Fruit fly (Drosophila melanogaster): ENCODE results near the gene Wdr82.

Wdr82 gene

dm6 chr2L:8365701-8366643, 8.3 kb upstream of the Wdr82 start, which contains the start of gene Pp2A-29B:
Gene Pp2A-29B (plus strand): TSS chr2L:8366038.
- TF ChIP-seq psq (optimal IDR thresholded peaks at IDR 0.05) (no peak), Myc (optimal IDR thresholded peaks at IDR 0.05) (no peak), h (optimal IDR thresholded peaks at IDR 0.05) (no peak), insv (optimal IDR thresholded peaks at IDR 0.05) (no peak), Sin3A (optimal IDR thresholded peaks at IDR 0.05) (no peak), ttk (optimal IDR thresholded peaks at IDR 0.05) (no peak)

dm6 chr2L:8370364-8371326, 3.6 kb upstream of the Wdr82 start, which contains the start of gene CG17292:
Gene CG17292 (plus strand): TSS chr2L:8370454.
- TF ChIP-seq psq (optimal IDR thresholded peaks at IDR 0.05) (no peak), Myc (optimal IDR thresholded peaks at IDR 0.05) (no peak), h (optimal IDR thresholded peaks at IDR 0.05) (no peak), ttk (optimal IDR thresholded peaks at IDR 0.05) (no peak), insv (optimal IDR thresholded peaks at IDR 0.05) (no peak), Sin3A (optimal IDR thresholded peaks at IDR 0.05) (no peak)

- TF ChIP-seq h (optimal IDR thresholded peaks at IDR 0.05), result no peak
- TF ChIP-seq psq (optimal IDR thresholded peaks at IDR 0.05), result no peak
- no peak for TF ChIP-seq ttk (optimal IDR thresholded peaks at IDR 0.05)
- no peak for TF ChIP-seq Sin3A (optimal IDR thresholded peaks at IDR 0.05)
- no peak for TF ChIP-seq insv (optimal IDR thresholded peaks at IDR 0.05)
- TF ChIP-seq Myc (optimal IDR thresholded peaks at IDR 0.05), result no peak
Measured at dm6 chr2L:8371354-8371937, 2.8 kb upstream of the Wdr82 start.

- TF ChIP-seq ttk (optimal IDR thresholded peaks at IDR 0.05), result no peak
- no peak for TF ChIP-seq insv (optimal IDR thresholded peaks at IDR 0.05)
Measured at dm6 chr2L:8372248-8372647, 2.0 kb upstream of the Wdr82 start.

dm6 chr2L:8376717-8377116, 2.5 kb downstream of the Wdr82 start, which contains the start of the genes CG13390 and CG17294:
Gene CG13390 (minus strand): TSS chr2L:8376797.
Gene CG17294 (plus strand): TSS chr2L:8377035.
- TF ChIP-seq h (optimal IDR thresholded peaks at IDR 0.05), result no peak
- no peak for TF ChIP-seq insv (optimal IDR thresholded peaks at IDR 0.05)
- TF ChIP-seq psq (optimal IDR thresholded peaks at IDR 0.05), result no peak
- TF ChIP-seq Sin3A (optimal IDR thresholded peaks at IDR 0.05), result no peak
- TF ChIP-seq ttk (optimal IDR thresholded peaks at IDR 0.05), result no peak
- TF ChIP-seq Myc (optimal IDR thresholded peaks at IDR 0.05), result no peak

- TF ChIP-seq insv (optimal IDR thresholded peaks at IDR 0.05), result no peak
- TF ChIP-seq Myc (optimal IDR thresholded peaks at IDR 0.05), result no peak
- TF ChIP-seq psq (optimal IDR thresholded peaks at IDR 0.05), result no peak
- no peak for TF ChIP-seq Sin3A (optimal IDR thresholded peaks at IDR 0.05)
- TF ChIP-seq h (optimal IDR thresholded peaks at IDR 0.05), result no peak
- TF ChIP-seq ttk (optimal IDR thresholded peaks at IDR 0.05), result no peak
Measured at dm6 chr2L:8381508-8382036, 7.3 kb downstream of the Wdr82 start, which contains the start of gene AlaRS. Gene AlaRS (minus strand): TSS chr2L:8381764.

- TF ChIP-seq Sin3A (optimal IDR thresholded peaks at IDR 0.05), result no peak
- no peak for TF ChIP-seq Myc (optimal IDR thresholded peaks at IDR 0.05)
- TF ChIP-seq psq (optimal IDR thresholded peaks at IDR 0.05), result no peak
- no peak for TF ChIP-seq insv (optimal IDR thresholded peaks at IDR 0.05)
- no peak for TF ChIP-seq ttk (optimal IDR thresholded peaks at IDR 0.05)
- TF ChIP-seq h (optimal IDR thresholded peaks at IDR 0.05), result no peak
Measured at dm6 chr2L:8382646-8383045, 8.4 kb downstream of the Wdr82 start, which contains the start of the genes CG13392 and Rcd4. Gene CG13392 (minus strand): TSS chr2L:8382807. Gene Rcd4 (plus strand): TSS chr2L:8382861.

dm6 chr2L:8384108-8384601, 9.9 kb downstream of the Wdr82 start, which contains the start of the genes Dad1 and CG13384:
Gene Dad1 (minus strand): TSS chr2L:8384137.
Gene CG13384 (plus strand): TSS chr2L:8384455.
- no peak for TF ChIP-seq h (optimal IDR thresholded peaks at IDR 0.05)
- no peak for TF ChIP-seq psq (optimal IDR thresholded peaks at IDR 0.05)
- no peak for TF ChIP-seq ttk (optimal IDR thresholded peaks at IDR 0.05)
- no peak for TF ChIP-seq insv (optimal IDR thresholded peaks at IDR 0.05)
- no peak for TF ChIP-seq Myc (optimal IDR thresholded peaks at IDR 0.05)
- TF ChIP-seq Sin3A (optimal IDR thresholded peaks at IDR 0.05), result no peak

dm6 chr2L:8384985-8385519, 10.8 kb downstream of the Wdr82 start:
- TF ChIP-seq ttk (optimal IDR thresholded peaks at IDR 0.05) (no peak), insv (optimal IDR thresholded peaks at IDR 0.05) (no peak), Myc (optimal IDR thresholded peaks at IDR 0.05) (no peak), Sin3A (optimal IDR thresholded peaks at IDR 0.05) (no peak), h (optimal IDR thresholded peaks at IDR 0.05) (no peak), psq (optimal IDR thresholded peaks at IDR 0.05) (no peak)

- TF ChIP-seq psq (optimal IDR thresholded peaks at IDR 0.05) (no peak), h (optimal IDR thresholded peaks at IDR 0.05) (no peak), ttk (optimal IDR thresholded peaks at IDR 0.05) (no peak), insv (optimal IDR thresholded peaks at IDR 0.05) (no peak), Myc (optimal IDR thresholded peaks at IDR 0.05) (no peak)
Measured at dm6 chr2L:8385849-8386248, 11.6 kb downstream of the Wdr82 start.
